Worm (Caenorhabditis elegans) whole organism, young adult: ENCODE data around the gene rabn-5.
A peak's percentile ranks its signal among the peaks of the same experiment; 100 is the strongest.

Experiments
- C17E4.6 ChIP-seq: fragments of 200-800 bp; sonication (Bioruptor generic); IDR thresholded peaks from 2 replicates; pipeline ENCODE4 v1.3.6; 2022; ENCODE audit warnings: missing genetic modification reagents, missing genetic modification characterization, missing compliant biosample characterization
- D2030.7 ChIP-seq: fragments of 200-800 bp; sonication (Bioruptor generic); IDR thresholded peaks from 2 replicates; pipeline ENCODE4 v1.3.6; 2022; ENCODE audit warnings: missing genetic modification reagents, missing genetic modification characterization, missing compliant biosample characterization
- F49E8.2 ChIP-seq: sonication (generic microtip); optimal IDR thresholded peaks from 3 replicates; lab custom pipeline; 2017; ENCODE audit warnings: missing genetic modification characterization, mild to moderate bottlenecking, missing compliant biosample characterization, antibody characterized with exemption, moderate library complexity; ENCODE audit not compliant: insufficient read depth
- F55B11.4 ChIP-seq: sonication (generic microtip); optimal IDR thresholded peaks from 2 replicates; lab custom pipeline; 2016; ENCODE audit warnings: missing compliant biosample characterization, missing genetic modification characterization, borderline replicate concordance; ENCODE audit not compliant: insufficient read depth
- Y53G8AR.9 ChIP-seq: fragments of 200-800 bp; sonication (Bioruptor generic); conservative IDR thresholded peaks from 2 replicates; pipeline ENCODE4 v1.3.6; 2022; ENCODE audit warnings: missing genetic modification reagents, missing genetic modification characterization, missing compliant biosample characterization
- Y56A3A.18 ChIP-seq: fragments of 200-800 bp; sonication (Bioruptor generic); IDR thresholded peaks from 2 replicates; pipeline ENCODE4 v1.3.6; 2022; ENCODE audit warnings: missing genetic modification reagents, missing genetic modification characterization, missing compliant biosample characterization
- Y67H2A.10 ChIP-seq: fragments of 200-800 bp; sonication (Bioruptor generic); conservative IDR thresholded peaks from 2 replicates; pipeline ENCODE4 v1.3.6; 2022; ENCODE audit warnings: missing genetic modification reagents, missing genetic modification characterization, missing compliant biosample characterization
- Y95B8A.8 ChIP-seq: fragments of 200-800 bp; sonication (Bioruptor generic); IDR thresholded peaks from 2 replicates; pipeline ENCODE4 v1.3.6; 2022; ENCODE audit warnings: missing genetic modification reagents, missing genetic modification characterization, missing compliant biosample characterization
- akir-1 ChIP-seq: fragments of 200-800 bp; sonication (Bioruptor generic); optimal IDR thresholded peaks from 2 replicates; lab custom pipeline; 2018; ENCODE audit warnings: mild to moderate bottlenecking, missing genetic modification characterization, moderate library complexity, missing compliant biosample characterization
- athp-1 ChIP-seq: sonication (generic microtip); optimal IDR thresholded peaks from 2 replicates; lab custom pipeline; 2017; ENCODE audit warnings: mild to moderate bottlenecking, missing genetic modification characterization, missing compliant biosample characterization
- attf-5 ChIP-seq: fragments of 200-800 bp; sonication (Bioruptor generic); optimal IDR thresholded peaks from 2 replicates; lab custom pipeline; 2018; ENCODE audit warnings: mild to moderate bottlenecking, missing genetic modification characterization, missing compliant biosample characterization
- bed-1 ChIP-seq: fragments of 200-800 bp; sonication (Bioruptor generic); IDR thresholded peaks from 2 replicates; pipeline ENCODE4 v1.3.6; 2022; ENCODE audit warnings: missing genetic modification reagents, missing genetic modification characterization, missing compliant biosample characterization
- cebp-1 ChIP-seq, 2 experiments: fragments of 200-800 bp in 1 of 2; sonication (Bioruptor generic) in 1 of 2; sonication (generic microtip) in 1 of 2; IDR thresholded peaks in 1 of 2; optimal IDR thresholded peaks in 1 of 2; 2 replicates each; pipeline versions ENCODE4 v1.3.6 to Lab custom; 2017 to 2022; ENCODE audit warnings: missing compliant biosample characterization in 2 of 2, missing genetic modification characterization in 2 of 2, mild to moderate bottlenecking in 1 of 2, missing genetic modification reagents in 1 of 2, moderate library complexity in 1 of 2
- ceh-79 ChIP-seq: sonication (generic microtip); optimal IDR thresholded peaks from 2 replicates; lab custom pipeline; 2017; ENCODE audit warnings: mild to moderate bottlenecking, missing genetic modification characterization, missing compliant biosample characterization
- die-1 ChIP-seq: sonication (generic microtip); optimal IDR thresholded peaks from 2 replicates; lab custom pipeline; 2016; ENCODE audit warnings: missing genotype, mild to moderate bottlenecking, missing genetic modification characterization, missing compliant biosample characterization
- dox-1 ChIP-seq: fragments of 200-800 bp; sonication (Bioruptor generic); IDR thresholded peaks from 2 replicates; pipeline ENCODE4 v1.3.6; 2022; ENCODE audit warnings: missing genetic modification reagents, missing genetic modification characterization, missing compliant biosample characterization
- dpff-1 ChIP-seq: sonication (generic microtip); optimal IDR thresholded peaks from 2 replicates; lab custom pipeline; 2017; ENCODE audit warnings: mild to moderate bottlenecking, missing genetic modification characterization, missing compliant biosample characterization
- hmg-1.2 ChIP-seq: fragments of 200-800 bp; sonication (Bioruptor generic); IDR thresholded peaks from 2 replicates; pipeline ENCODE4 v1.3.6; 2022; ENCODE audit warnings: missing genetic modification reagents, missing genetic modification characterization, missing compliant biosample characterization
- lsy-27 ChIP-seq: sonication (generic microtip); optimal IDR thresholded peaks from 2 replicates; lab custom pipeline; 2017; ENCODE audit warnings: missing genetic modification characterization, mild to moderate bottlenecking, missing compliant biosample characterization, antibody characterized with exemption, missing genotype, borderline replicate concordance; ENCODE audit not compliant: insufficient read depth
- madf-3 ChIP-seq: fragments of 200-800 bp; sonication (Bioruptor generic); IDR thresholded peaks from 2 replicates; pipeline ENCODE4 v1.3.6; 2022; ENCODE audit warnings: missing genetic modification reagents, missing genetic modification characterization, missing compliant biosample characterization
- mel-28 ChIP-seq: sonication (generic microtip); optimal IDR thresholded peaks from 2 replicates; lab custom pipeline; 2016; ENCODE audit warnings: borderline replicate concordance, mild to moderate bottlenecking, missing genetic modification characterization, missing compliant biosample characterization
- nfya-2 ChIP-seq: fragments of 200-800 bp; sonication (Bioruptor generic); IDR thresholded peaks from 2 replicates; pipeline ENCODE4 v1.3.6; 2022; ENCODE audit warnings: missing genetic modification reagents, missing genetic modification characterization, missing compliant biosample characterization
- nfyb-1 ChIP-seq: fragments of 200-800 bp; sonication (Bioruptor generic); IDR thresholded peaks from 2 replicates; pipeline ENCODE4 v1.3.6; 2022; ENCODE audit warnings: missing genetic modification reagents, missing genetic modification characterization, missing compliant biosample characterization
- nhr-80 ChIP-seq: sonication (generic microtip); optimal IDR thresholded peaks from 2 replicates; lab custom pipeline; 2016; ENCODE audit warnings: missing genetic modification characterization, missing compliant biosample characterization
- pbrm-1 ChIP-seq: fragments of 200-800 bp; sonication (Bioruptor generic); IDR thresholded peaks from 2 replicates; pipeline ENCODE4 v1.3.6; 2022; ENCODE audit warnings: missing genetic modification reagents, missing genetic modification characterization, missing compliant biosample characterization
- somi-1 ChIP-seq: fragments of 200-800 bp; sonication (Bioruptor generic); optimal IDR thresholded peaks from 2 replicates; lab custom pipeline; 2018; ENCODE audit warnings: mild to moderate bottlenecking, missing genetic modification characterization, missing compliant biosample characterization
- tbp1 ChIP-seq: fragments of 200-800 bp; sonication (Bioruptor generic); optimal IDR thresholded peaks from 2 replicates; lab custom pipeline; 2018; ENCODE audit warnings: mild to moderate bottlenecking, missing genetic modification characterization, missing compliant biosample characterization
- tlf-1 ChIP-seq: fragments of 200-800 bp; sonication (Bioruptor generic); optimal IDR thresholded peaks from 2 replicates; lab custom pipeline; 2018; ENCODE audit warnings: mild to moderate bottlenecking, missing genetic modification characterization, missing compliant biosample characterization
- unc-62 ChIP-seq: fragments of 150-350 bp; optimal IDR thresholded peaks from 2 replicates; lab custom pipeline; 2014; ENCODE audit warnings: missing biosample characterization, missing genetic modification reagents, missing genetic modification characterization
- zfh-2 ChIP-seq: fragments of 200-800 bp; sonication (Bioruptor generic); conservative IDR thresholded peaks from 2 replicates; pipeline ENCODE4 v1.3.6; 2022; ENCODE audit warnings: missing genetic modification reagents, missing genetic modification characterization, missing compliant biosample characterization
- zim-3 ChIP-seq: sonication (generic microtip); optimal IDR thresholded peaks from 2 replicates; lab custom pipeline; 2017; ENCODE audit warnings: mild to moderate bottlenecking, missing genetic modification characterization, moderate library complexity, missing compliant biosample characterization
- ztf-22 ChIP-seq: fragments of 200-800 bp; sonication (Bioruptor generic); optimal IDR thresholded peaks from 2 replicates; lab custom pipeline; 2018; ENCODE audit warnings: mild to moderate bottlenecking, missing genetic modification characterization, moderate library complexity, missing compliant biosample characterization
- ztf-25 ChIP-seq: fragments of 200-800 bp; sonication (Bioruptor generic); IDR thresholded peaks from 2 replicates; pipeline ENCODE4 v1.3.6; 2022; ENCODE audit warnings: missing genetic modification reagents, missing genetic modification characterization, missing compliant biosample characterization
- ztf-3 ChIP-seq: fragments of 200-800 bp; sonication (Bioruptor generic); optimal IDR thresholded peaks from 2 replicates; lab custom pipeline; 2018; ENCODE audit warnings: mild to moderate bottlenecking, missing genetic modification characterization, missing compliant biosample characterization
- ztf-6 ChIP-seq: fragments of 200-800 bp; sonication (Bioruptor generic); IDR thresholded peaks from 2 replicates; pipeline ENCODE4 v1.3.6; 2022; ENCODE audit warnings: missing genetic modification reagents, missing genetic modification characterization, missing compliant biosample characterization

rabn-5 gene

ce11 chrIII:5840277-5840676, 24.1 kb upstream of the rabn-5 start:
- TF ChIP-seq athp-1 (tag; lab: Kevin White, UChicago) (no peak), dox-1 (GFP tag; lab: Robert Waterston, UW) (0 out of 2 replicates have a peak, but pooled peaks have one; percentile 9), cebp-1 (GFP tag; IDR thresholded peaks at IDR 0.05; lab: Robert Waterston, UW) (peak; percentile 21; the same call in 1 of the 2 replicates), cebp-1 (tag; optimal IDR thresholded peaks at IDR 0.05; lab: Kevin White, UChicago) (peak; percentile 64), nhr-80 (tag; lab: Kevin White, UChicago) (peak; percentile 46)
- TF ChIP-seq, all 124 proteins: peak for 3

- TF ChIP-seq ztf-6 (GFP tag; lab: Robert Waterston, UW) (no peak), dpff-1 (tag; lab: Kevin White, UChicago) (no peak), Y95B8A.8 (GFP tag; lab: Robert Waterston, UW) (peak; percentile 13; the same call in 1 of the 2 replicates), bed-1 (GFP tag; lab: Robert Waterston, UW) (no peak), nhr-80 (tag; lab: Kevin White, UChicago) (peak; percentile 21)
- TF ChIP-seq, all 124 proteins: peak for 2
Observed at ce11 chrIII:5840815-5841573, 23.4 kb upstream of the rabn-5 start.

ce11 chrIII:5841676-5842075, 22.7 kb upstream of the rabn-5 start:
- TF ChIP-seq unc-62 (GFP tag; lab: Kevin White, UChicago) = no peak
- TF ChIP-seq dpff-1 (tag; lab: Kevin White, UChicago) = no peak
- no peak for TF ChIP-seq F49E8.2 (tag; lab: Kevin White, UChicago)
- peak; percentile 36; the same call in 1 of the 2 replicates for TF ChIP-seq dox-1 (GFP tag; lab: Robert Waterston, UW)
- peak; percentile 21; the same call in 1 of the 2 replicates for TF ChIP-seq nfyb-1 (GFP tag; lab: Robert Waterston, UW)
- no peak for TF ChIP-seq cebp-1 (GFP tag; IDR thresholded peaks at IDR 0.05; lab: Robert Waterston, UW)
- TF ChIP-seq cebp-1 (tag; optimal IDR thresholded peaks at IDR 0.05; lab: Kevin White, UChicago) = peak; percentile 57
- TF ChIP-seq tbp1 (GFP tag; lab: Kevin White, UChicago) = peak; percentile 25
- TF ChIP-seq hmg-1.2 = peak; percentile 19; the same call in 1 of the 2 replicates
- no peak for TF ChIP-seq mel-28 (tag; lab: Kevin White, UChicago)
- peak; percentile 13 for TF ChIP-seq somi-1 (GFP tag; lab: Kevin White, UChicago)
- TF ChIP-seq Y67H2A.10 = no peak
- TF ChIP-seq nfya-2 (GFP tag; lab: Robert Waterston, UW) = no peak
- TF ChIP-seq zfh-2 = peak; percentile 59; the same call in 1 of the 2 replicates

ce11 chrIII:5842920-5843319, 21.4 kb upstream of the rabn-5 start:
- TF ChIP-seq zfh-2 (0 out of 2 replicates have a peak, but pooled peaks have one; percentile 8), pbrm-1 (no peak), madf-3 (no peak), cebp-1 (GFP tag; IDR thresholded peaks at IDR 0.05; lab: Robert Waterston, UW) (no peak), cebp-1 (tag; optimal IDR thresholded peaks at IDR 0.05; lab: Kevin White, UChicago) (peak; percentile 10), lsy-27 (tag; lab: Kevin White, UChicago) (no peak)

ce11 chrIII:5843662-5844061, 20.7 kb upstream of the rabn-5 start:
- TF ChIP-seq die-1 (tag; lab: Kevin White, UChicago) (no peak), zfh-2 (peak; percentile 39; the same call in 1 of the 2 replicates)

- TF ChIP-seq nfya-2 (GFP tag; lab: Robert Waterston, UW) = no peak
- TF ChIP-seq ztf-3 (GFP tag; lab: Kevin White, UChicago) = no peak
- no peak for TF ChIP-seq F55B11.4 (tag; lab: Kevin White, UChicago)
- TF ChIP-seq ztf-25 (GFP tag; lab: Robert Waterston, UW) = no peak
- no peak for TF ChIP-seq C17E4.6 (GFP tag; lab: Robert Waterston, UW)
- no peak for TF ChIP-seq zim-3
- TF ChIP-seq Y56A3A.18 (GFP tag; lab: Robert Waterston, UW) = no peak
- TF ChIP-seq attf-5 (GFP tag; lab: Kevin White, UChicago) = peak; percentile 24
- no peak for TF ChIP-seq tlf-1 (GFP tag; lab: Kevin White, UChicago)
- TF ChIP-seq pbrm-1 = 0 out of 2 replicates have a peak, but pooled peaks have one; percentile 17
- TF ChIP-seq ceh-79 (tag; lab: Kevin White, UChicago) = no peak
- TF ChIP-seq ztf-22 (GFP tag; lab: Kevin White, UChicago) = no peak
- TF ChIP-seq hmg-1.2 = peak; percentile 45; the same call in 1 of the 2 replicates
- no peak for TF ChIP-seq D2030.7
- no peak for TF ChIP-seq Y53G8AR.9
- no peak for TF ChIP-seq akir-1 (GFP tag; lab: Kevin White, UChicago)
Observed at ce11 chrIII:5845483-5845882, 18.9 kb upstream of the rabn-5 start.
